Fruit fly (Drosophila melanogaster) whole organism, embryonic: Measurements from ENCODE around the gene Hgsnat.
A peak's percentile ranks its signal among the peaks of the same experiment; 100 is the strongest.

Experiments
- Antp ChIP-seq: fragments of 200-800 bp; sonication (Bioruptor generic); optimal IDR thresholded peaks from 3 replicates; lab custom pipeline; 2016; ENCODE audit warnings: missing biosample characterization, missing genetic modification characterization
- Bdp1 ChIP-seq: fragments of 200-800 bp; sonication (Bioruptor generic); optimal IDR thresholded peaks from 3 replicates; lab custom pipeline; 2016; ENCODE audit warnings: missing biosample characterization, missing genetic modification characterization
- C15 ChIP-seq: fragments of 200-800 bp; sonication (Bioruptor generic); IDR thresholded peaks from 3 replicates; pipeline ENCODE4 v1.3.6; 2022; ENCODE audit warnings: missing biosample characterization, missing genetic modification characterization
- CG10274 ChIP-seq: fragments of 200-800 bp; sonication (Bioruptor generic); optimal IDR thresholded peaks from 3 replicates; lab custom pipeline; 2017; ENCODE audit warnings: missing biosample characterization, mild to moderate bottlenecking, missing genetic modification characterization
- CG12071 ChIP-seq: fragments of 200-800 bp; sonication (Bioruptor generic); optimal IDR thresholded peaks from 3 replicates; lab custom pipeline; 2018; ENCODE audit warnings: missing biosample characterization, mild to moderate bottlenecking, missing genetic modification characterization
- CG13775 ChIP-seq: fragments of 200-800 bp; sonication (Bioruptor generic); optimal IDR thresholded peaks from 3 replicates; lab custom pipeline; 2017; ENCODE audit warnings: missing biosample characterization, mild to moderate bottlenecking, missing genetic modification characterization
- CG16815 ChIP-seq: fragments of 200-800 bp; sonication (Bioruptor generic); optimal IDR thresholded peaks from 3 replicates; lab custom pipeline; 2017; ENCODE audit warnings: missing biosample characterization, mild to moderate bottlenecking, missing genetic modification characterization
- CG17328 ChIP-seq: fragments of 200-800 bp; sonication (Bioruptor generic); IDR thresholded peaks from 2 replicates; pipeline ENCODE4 v1.3.6; 2022; ENCODE audit warnings: missing biosample characterization, missing genetic modification characterization
- CG18599 ChIP-seq: fragments of 200-800 bp; sonication (Bioruptor generic); optimal IDR thresholded peaks from 3 replicates; lab custom pipeline; 2017; ENCODE audit warnings: missing biosample characterization, missing genetic modification characterization, mild to moderate bottlenecking, moderate library complexity, missing genetic modification reagents
- CG30403 ChIP-seq: fragments of 200-800 bp; sonication (Bioruptor generic); optimal IDR thresholded peaks from 3 replicates; lab custom pipeline; 2016; ENCODE audit warnings: missing biosample characterization, missing genetic modification characterization
- CG32767 ChIP-seq: fragments of 200-800 bp; sonication (Bioruptor generic); IDR thresholded peaks from 2 replicates; pipeline ENCODE4 v1.3.6; 2022; ENCODE audit warnings: missing biosample characterization, missing genetic modification characterization
- CG3281 ChIP-seq: fragments of 200-800 bp; sonication (Bioruptor generic); optimal IDR thresholded peaks from 3 replicates; lab custom pipeline; 2017; ENCODE audit warnings: missing biosample characterization, mild to moderate bottlenecking, missing genetic modification characterization
- CG34422 ChIP-seq: fragments of 200-800 bp; sonication (Bioruptor generic); IDR thresholded peaks from 3 replicates; pipeline ENCODE4 v1.3.6; 2022; ENCODE audit warnings: missing biosample characterization, missing genetic modification characterization
- CG4282 ChIP-seq: fragments of 200-800 bp; sonication (Bioruptor generic); optimal IDR thresholded peaks from 2 replicates; lab custom pipeline; 2016; ENCODE audit warnings: missing biosample characterization, missing genetic modification characterization
- CG43689 ChIP-seq: fragments of 200-800 bp; sonication (Bioruptor generic); IDR thresholded peaks from 2 replicates; pipeline ENCODE4 v1.3.6; 2022; ENCODE audit warnings: missing biosample characterization, missing genetic modification characterization
- CG4730 ChIP-seq: fragments of 200-800 bp; sonication (Bioruptor generic); IDR thresholded peaks from 2 replicates; pipeline ENCODE4 v1.3.6; 2022; ENCODE audit warnings: missing biosample characterization, missing genetic modification characterization
- CG6683 ChIP-seq: fragments of 200-800 bp; sonication (Bioruptor generic); optimal IDR thresholded peaks from 2 replicates; lab custom pipeline; 2017; ENCODE audit warnings: missing biosample characterization, mild to moderate bottlenecking, missing genetic modification characterization, missing genetic modification reagents
- CG7372 ChIP-seq: fragments of 200-800 bp; sonication (Bioruptor generic); IDR thresholded peaks from 2 replicates; pipeline ENCODE4 v1.3.6; 2022; ENCODE audit warnings: missing biosample characterization, missing genetic modification characterization
- CG7786 ChIP-seq: fragments of 200-800 bp; sonication (Bioruptor generic); optimal IDR thresholded peaks from 2 replicates; lab custom pipeline; 2016; ENCODE audit warnings: missing biosample characterization, missing genetic modification characterization
- CrebB ChIP-seq: fragments of 200-800 bp; sonication (Bioruptor generic); optimal IDR thresholded peaks from 3 replicates; lab custom pipeline; 2018; ENCODE audit warnings: missing biosample characterization, mild to moderate bottlenecking, missing genetic modification characterization
- Dek ChIP-seq: fragments of 200-800 bp; sonication (Bioruptor generic); optimal IDR thresholded peaks from 3 replicates; lab custom pipeline; 2019; ENCODE audit warnings: missing biosample characterization, mild to moderate bottlenecking, missing genetic modification characterization, moderate library complexity
- Dfd ChIP-seq, 2 experiments: fragments of >200 bp; optimal IDR thresholded peaks; 2 replicates each; lab custom pipeline; 2017; ENCODE audit warnings: missing biosample characterization in 2 of 2, missing genetic modification characterization in 2 of 2
- Dp ChIP-seq: fragments of 200-800 bp; sonication (Bioruptor generic); optimal IDR thresholded peaks from 2 replicates; lab custom pipeline; 2018; ENCODE audit warnings: missing biosample characterization, mild to moderate bottlenecking, missing genetic modification characterization, moderate library complexity
- ERR ChIP-seq: fragments of 200-800 bp; sonication (Bioruptor generic); optimal IDR thresholded peaks from 2 replicates; lab custom pipeline; 2016; ENCODE audit warnings: missing biosample characterization, missing genetic modification characterization
- Eip74EF ChIP-seq, 2 experiments: fragments of 200-800 bp in 1 of 2; fragments of >200 bp in 1 of 2; sonication (Bioruptor generic) in 1 of 2; optimal IDR thresholded peaks; 2 replicates each; lab custom pipeline; 2017 to 2019; ENCODE audit warnings: missing biosample characterization in 2 of 2, missing genetic modification characterization in 2 of 2, mild to moderate bottlenecking in 1 of 2, moderate library complexity in 1 of 2
- HLH4C ChIP-seq: fragments of 200-800 bp; sonication (Bioruptor generic); IDR thresholded peaks from 3 replicates; pipeline ENCODE4 v1.3.6; 2022; ENCODE audit warnings: missing biosample characterization, missing genetic modification characterization; ENCODE audit not compliant: partially characterized antibody
- Lhr ChIP-seq: fragments of 200-800 bp; sonication (Bioruptor generic); optimal IDR thresholded peaks from 3 replicates; lab custom pipeline; 2017; ENCODE audit warnings: mild to moderate bottlenecking, missing biosample characterization, missing genetic modification reagents, missing genetic modification characterization
- NC2β ChIP-seq: fragments of 200-800 bp; sonication (Bioruptor generic); optimal IDR thresholded peaks from 2 replicates; lab custom pipeline; 2016; ENCODE audit warnings: missing biosample characterization, missing genetic modification characterization
- Opbp ChIP-seq: fragments of 200-800 bp; sonication (Bioruptor generic); IDR thresholded peaks from 3 replicates; pipeline ENCODE4 v1.3.6; 2022; ENCODE audit warnings: missing biosample characterization, missing genetic modification characterization; ENCODE audit not compliant: partially characterized antibody
- Sry-β ChIP-seq: fragments of 200-800 bp; sonication (Bioruptor generic); optimal IDR thresholded peaks from 2 replicates; lab custom pipeline; 2018; ENCODE audit warnings: missing biosample characterization, mild to moderate bottlenecking, missing genetic modification characterization, moderate library complexity
- Ssrp ChIP-seq: fragments of 200-800 bp; sonication (Bioruptor generic); optimal IDR thresholded peaks from 2 replicates; lab custom pipeline; 2018; ENCODE audit warnings: missing biosample characterization, mild to moderate bottlenecking, missing genetic modification characterization, moderate library complexity
- abd-A ChIP-seq: fragments of 200-800 bp; sonication (Bioruptor generic); optimal IDR thresholded peaks from 3 replicates; lab custom pipeline; 2019; ENCODE audit warnings: missing biosample characterization, mild to moderate bottlenecking, missing genetic modification characterization, moderate library complexity
- ac ChIP-seq: fragments of 200-800 bp; sonication (Bioruptor generic); optimal IDR thresholded peaks from 3 replicates; lab custom pipeline; 2017; ENCODE audit warnings: missing biosample characterization, mild to moderate bottlenecking, missing genetic modification characterization
- dati ChIP-seq: fragments of 200-800 bp; sonication (Bioruptor generic); IDR thresholded peaks from 2 replicates; pipeline ENCODE4 v1.3.6; 2022; ENCODE audit warnings: missing biosample characterization, missing genetic modification characterization
- dimm ChIP-seq: fragments of 200-800 bp; sonication (Bioruptor generic); IDR thresholded peaks from 2 replicates; pipeline ENCODE4 v1.3.6; 2022; ENCODE audit warnings: missing biosample characterization, missing genetic modification characterization
- esg ChIP-seq: fragments of 200-800 bp; sonication (Bioruptor generic); conservative IDR thresholded peaks from 2 replicates; pipeline ENCODE4 v1.3.6; 2022; ENCODE audit warnings: missing biosample characterization, missing genetic modification characterization
- gcm2 ChIP-seq: fragments of 200-800 bp; sonication (Bioruptor generic); optimal IDR thresholded peaks from 2 replicates; lab custom pipeline; 2016; ENCODE audit warnings: missing biosample characterization, missing genetic modification characterization
- gem ChIP-seq: fragments of 200-800 bp; sonication (Bioruptor generic); optimal IDR thresholded peaks from 2 replicates; lab custom pipeline; 2019; ENCODE audit warnings: missing biosample characterization, mild to moderate bottlenecking, missing genetic modification characterization, moderate library complexity
- gfzf ChIP-seq: fragments of 200-800 bp; sonication (Bioruptor generic); optimal IDR thresholded peaks from 2 replicates; lab custom pipeline; 2016; ENCODE audit warnings: missing biosample characterization, mild to moderate bottlenecking, missing genetic modification characterization, moderate library complexity
- jing ChIP-seq: fragments of 200-800 bp; sonication (Bioruptor generic); optimal IDR thresholded peaks from 2 replicates; lab custom pipeline; 2018; ENCODE audit warnings: missing biosample characterization, mild to moderate bottlenecking, missing genetic modification characterization
- lilli ChIP-seq: fragments of 200-800 bp; sonication (Bioruptor generic); optimal IDR thresholded peaks from 3 replicates; lab custom pipeline; 2016; ENCODE audit warnings: missing biosample characterization, missing genetic modification characterization
- lola ChIP-seq, 3 experiments: fragments of >200 bp in 2 of 3; fragments of 200-800 bp in 1 of 3; sonication (Bioruptor generic) in 1 of 3; optimal IDR thresholded peaks; 2 replicates each; lab custom pipeline; 2017 to 2019; ENCODE audit warnings: missing biosample characterization in 3 of 3, missing genetic modification characterization in 3 of 3, mild to moderate bottlenecking in 1 of 3, moderate library complexity in 1 of 3
- oc ChIP-seq: fragments of 200-800 bp; sonication (Bioruptor generic); optimal IDR thresholded peaks from 2 replicates; lab custom pipeline; 2018; ENCODE audit warnings: missing biosample characterization, mild to moderate bottlenecking, missing genetic modification characterization, moderate library complexity
- pzg ChIP-seq: fragments of 200-800 bp; sonication (Bioruptor generic); optimal IDR thresholded peaks from 3 replicates; lab custom pipeline; 2018; ENCODE audit warnings: missing biosample characterization, mild to moderate bottlenecking, missing genetic modification characterization, moderate library complexity
- ro ChIP-seq: fragments of 200-800 bp; sonication (Bioruptor generic); IDR thresholded peaks from 2 replicates; pipeline ENCODE4 v1.3.6; 2022; ENCODE audit warnings: missing biosample characterization, missing genetic modification characterization
- sim ChIP-seq: fragments of 200-800 bp; sonication (Bioruptor generic); IDR thresholded peaks from 2 replicates; pipeline ENCODE4 v1.3.6; 2022; ENCODE audit warnings: missing biosample characterization, missing genetic modification characterization
- tll ChIP-seq, 2 experiments: fragments of 200-800 bp in 1 of 2; fragments of >200 bp in 1 of 2; sonication (Bioruptor generic) in 1 of 2; optimal IDR thresholded peaks; 2 replicates each; lab custom pipeline; 2017 to 2019; ENCODE audit warnings: missing biosample characterization in 2 of 2, missing genetic modification characterization in 2 of 2, mild to moderate bottlenecking in 1 of 2, moderate library complexity in 1 of 2
- vnd ChIP-seq: fragments of 200-800 bp; sonication (Bioruptor generic); IDR thresholded peaks from 3 replicates; pipeline ENCODE4 v1.3.6; 2022; ENCODE audit warnings: missing biosample characterization, missing genetic modification characterization; ENCODE audit not compliant: partially characterized antibody

Hgsnat gene

dm6 chrX:4939788-4940441 lies 21.4 kb downstream of the Hgsnat start (continued):
- TF ChIP-seq Ssrp: peak; percentile 96
- TF ChIP-seq CG7786 (GFP tag; lab: Kevin White, UChicago): peak; percentile 92
- TF ChIP-seq CG34422 (GFP tag; lab: Robert Waterston, UW): peak; percentile 96
- TF ChIP-seq CG4282 (GFP tag; lab: Kevin White, UChicago): peak; percentile 63
- peak; percentile 87 for TF ChIP-seq Lhr (GFP tag; lab: Kevin White, UChicago)
- TF ChIP-seq CG3281: peak; percentile 82
- peak; percentile 95 for TF ChIP-seq CG32767 (GFP tag; lab: Robert Waterston, UW)
- no peak for TF ChIP-seq gfzf
- peak; percentile 93 for TF ChIP-seq CG12071 (GFP tag; lab: Kevin White, UChicago)
- peak in 1 of 2 experiments; percentile 19 for TF ChIP-seq tll (GFP tag; optimal IDR thresholded peaks at IDR 0.05; lab: Kevin White, UChicago)
- peak; percentile 92 for TF ChIP-seq dati (GFP tag; lab: Robert Waterston, UW)
- TF ChIP-seq NC2β (GFP tag; lab: Kevin White, UChicago): peak; percentile 93
- peak; percentile 89 for TF ChIP-seq gcm2
- peak; percentile 58 for TF ChIP-seq CG6683 (GFP tag; lab: Kevin White, UChicago)
- TF ChIP-seq Sry-β (GFP tag; lab: Kevin White, UChicago): peak; percentile 65
- peak; percentile 28; the same call in 1 of the 3 replicates for TF ChIP-seq Opbp (GFP tag; lab: Robert Waterston, UW)
- TF ChIP-seq HLH4C: no peak
- TF ChIP-seq ERR (GFP tag; lab: Kevin White, UChicago): peak; percentile 92
- TF ChIP-seq ac (GFP tag; lab: Kevin White, UChicago): peak; percentile 94
- TF ChIP-seq CG30403 (GFP tag; lab: Kevin White, UChicago): peak; percentile 94
- TF ChIP-seq dimm (GFP tag; lab: Robert Waterston, UW): no peak; the same call in 1 of the 2 replicates
- TF ChIP-seq CG18599 (GFP tag; lab: Kevin White, UChicago): peak; percentile 86
- peak; percentile 96 for TF ChIP-seq gem (tag; lab: Kevin White, UChicago)
- peak; percentile 86 for TF ChIP-seq Dek (tag; lab: Kevin White, UChicago)
- peak; percentile 76; the same call in 2 of the 3 replicates for TF ChIP-seq C15 (GFP tag; lab: Robert Waterston, UW)
- TF ChIP-seq Bdp1 (GFP tag; lab: Kevin White, UChicago): peak; percentile 85
- TF ChIP-seq CG13775 (GFP tag; lab: Kevin White, UChicago): peak; percentile 90
- peak; percentile 96 for TF ChIP-seq jing
- TF ChIP-seq Antp (GFP tag; lab: Kevin White, UChicago): peak; percentile 95
- TF ChIP-seq CG43689 (GFP tag; lab: Robert Waterston, UW): peak; percentile 87
- no peak for TF ChIP-seq abd-A (tag; lab: Kevin White, UChicago)
- TF ChIP-seq ro: peak; percentile 91
- TF ChIP-seq vnd (GFP tag; lab: Robert Waterston, UW): no peak
- peak; percentile 95 for TF ChIP-seq CG16815 (GFP tag; lab: Kevin White, UChicago)
- TF ChIP-seq lilli (GFP tag; lab: Kevin White, UChicago): peak; percentile 92
- peak; percentile 95 for TF ChIP-seq esg
- peak in 1 of 3 experiments; percentile 95 for TF ChIP-seq lola (GFP tag; optimal IDR thresholded peaks at IDR 0.05; lab: Kevin White, UChicago)
- TF ChIP-seq CrebB (tag; lab: Kevin White, UChicago): peak; percentile 90
- peak in 1 of 2 experiments; percentile 89 for TF ChIP-seq Eip74EF (GFP tag; optimal IDR thresholded peaks at IDR 0.05; lab: Kevin White, UChicago)
- peak; percentile 91 for TF ChIP-seq CG4730 (GFP tag; lab: Robert Waterston, UW)
- peak; percentile 90 for TF ChIP-seq sim (GFP tag; lab: Robert Waterston, UW)
- peak; percentile 5 for TF ChIP-seq pzg (GFP tag; lab: Kevin White, UChicago)
- TF ChIP-seq Dfd (GFP tag; optimal IDR thresholded peaks at IDR 0.05; lab: Kevin White, UChicago): no peak
- no peak for TF ChIP-seq Dp (GFP tag; lab: Kevin White, UChicago)
- peak; percentile 97 for TF ChIP-seq oc (tag; lab: Kevin White, UChicago)
- peak; percentile 98 for TF ChIP-seq CG17328
- peak; percentile 91 for TF ChIP-seq CG7372 (GFP tag; lab: Robert Waterston, UW)
- TF ChIP-seq CG10274 (GFP tag; lab: Kevin White, UChicago): peak; percentile 82
